Worm (Caenorhabditis elegans): ENCODE measurements around the gene F42A6.6.

The F42A6.6 gene

ce11 chrIV:3336585-3336984 lies at the start of gene F42A6.6:
Gene F42A6.6 (minus strand): TSS chrIV:3336873.
- TF ChIP-seq hlh-4 (tag; optimal IDR thresholded peaks at IDR 0.05) (no peak), nhr-19 (GFP tag; conservative IDR thresholded peaks at IDR 0.05) (0 out of 2 replicates have a peak, but pooled peaks have one; percentile 13), ets-5 (GFP tag; IDR thresholded peaks at IDR 0.05) (no peak), fos-1 (tag; optimal IDR thresholded peaks at IDR 0.05) (no peak), ztf-4 (tag; optimal IDR thresholded peaks at IDR 0.05) (peak; percentile 8), sup-37 (GFP tag; optimal IDR thresholded peaks at IDR 0.05) (no peak), nhr-84 (tag; optimal IDR thresholded peaks at IDR 0.05) (no peak), skn-1 (tag; optimal IDR thresholded peaks at IDR 0.05) (no peak), zag-1 (tag; optimal IDR thresholded peaks at IDR 0.05) (no peak), efl-1 (optimal IDR thresholded peaks at IDR 0.05) (peak; percentile 8 to 35), efl-1 (GFP tag; optimal IDR thresholded peaks at IDR 0.05 in 1 of 2) (peak in 1 of 2 experiments; percentile 71), swsn-7 (tag; optimal IDR thresholded peaks at IDR 0.05) (peak; percentile 6), nhr-47 (tag; optimal IDR thresholded peaks at IDR 0.05) (peak; percentile 22), lin-35 (GFP tag; optimal IDR thresholded peaks at IDR 0.05) (peak in 1 of 2 experiments; percentile 29), ama-1 (optimal IDR thresholded peaks at IDR 0.05) (peak; percentile 88), hpl-2 (GFP tag; optimal IDR thresholded peaks at IDR 0.05) (no peak), nhr-28 (tag; optimal IDR thresholded peaks at IDR 0.05) (no peak), nhr-90 (tag; optimal IDR thresholded peaks at IDR 0.05; ENCODE audit: poor library complexity) (no peak), nhr-85 (tag) (peak; percentile 64), unc-130 (tag; optimal IDR thresholded peaks at IDR 0.05) (no peak), aly-2 (tag; optimal IDR thresholded peaks at IDR 0.05) (peak; percentile 47), snu-23 (GFP tag; optimal IDR thresholded peaks at IDR 0.05) (peak; percentile 18), fkh-10 (GFP tag; optimal IDR thresholded peaks at IDR 0.05) (no peak), egl-27 (tag; optimal IDR thresholded peaks at IDR 0.05) (no peak), ceh-8 (GFP tag; optimal IDR thresholded peaks at IDR 0.05) (no peak), dsc-1 (tag; optimal IDR thresholded peaks at IDR 0.05) (no peak), elt-2 (tag; optimal IDR thresholded peaks at IDR 0.05) (peak; percentile 6), tbx-2 (tag; optimal IDR thresholded peaks at IDR 0.05) (peak; percentile 5), F16B12.6 (tag; optimal IDR thresholded peaks at IDR 0.05) (no peak), lsy-2 (tag; optimal IDR thresholded peaks at IDR 0.05) (peak in 1 of 2 experiments; percentile 13), ceh-88 (GFP tag; IDR thresholded peaks at IDR 0.05) (no peak), nhr-71 (tag; optimal IDR thresholded peaks at IDR 0.05) (peak; percentile 40)

- TF ChIP-seq nhr-19 (GFP tag; conservative IDR thresholded peaks at IDR 0.05) (peak; percentile 65), fkh-4 (tag; optimal IDR thresholded peaks at IDR 0.05; ENCODE audit: borderline replicate concordance) (no peak), lsy-2 (tag; optimal IDR thresholded peaks at IDR 0.05) (peak; percentile 80 to 83), nhr-76 (tag; optimal IDR thresholded peaks at IDR 0.05) (no peak), ceh-63 (GFP tag; optimal IDR thresholded peaks at IDR 0.05) (no peak), sptf-1 (tag; optimal IDR thresholded peaks at IDR 0.05) (no peak), dsc-1 (tag; optimal IDR thresholded peaks at IDR 0.05) (peak; percentile 14), nhr-77 (tag; optimal IDR thresholded peaks at IDR 0.05) (peak; percentile 45), aha-1 (tag; optimal IDR thresholded peaks at IDR 0.05) (no peak), snpc-4 (tag; optimal IDR thresholded peaks at IDR 0.05) (peak; percentile 26), C04F5.9 (tag; optimal IDR thresholded peaks at IDR 0.05) (no peak), C34B4.2 (tag; optimal IDR thresholded peaks at IDR 0.05) (no peak), blmp-1 (tag; optimal IDR thresholded peaks at IDR 0.05) (peak; percentile 27), pqm-1 (tag; optimal IDR thresholded peaks at IDR 0.05) (no peak), nhr-90 (tag; optimal IDR thresholded peaks at IDR 0.05; ENCODE audit: poor library complexity) (peak; percentile 41), mdl-1 (tag; optimal IDR thresholded peaks at IDR 0.05) (peak in 1 of 2 experiments; percentile 45), nhr-84 (tag; optimal IDR thresholded peaks at IDR 0.05) (no peak), xbp-1 (tag; optimal IDR thresholded peaks at IDR 0.05) (peak; percentile 65), ztf-4 (tag; optimal IDR thresholded peaks at IDR 0.05) (no peak), mef-2 (tag; optimal IDR thresholded peaks at IDR 0.05) (no peak), zag-1 (tag; optimal IDR thresholded peaks at IDR 0.05) (no peak), hpl-2 (GFP tag; optimal IDR thresholded peaks at IDR 0.05) (no peak), skn-1 (tag; optimal IDR thresholded peaks at IDR 0.05) (peak; percentile 57), unc-98 (GFP tag; IDR thresholded peaks at IDR 0.05) (0 out of 2 replicates have a peak, but pooled peaks have one; percentile 34), mab-9 (GFP tag; IDR thresholded peaks at IDR 0.05) (no peak), swsn-7 (tag; optimal IDR thresholded peaks at IDR 0.05) (peak; percentile 65), ama-1 (optimal IDR thresholded peaks at IDR 0.05) (no peak), efl-1 (optimal IDR thresholded peaks at IDR 0.05) (peak; percentile 61 to 94), efl-1 (GFP tag; optimal IDR thresholded peaks at IDR 0.05 in 1 of 2) (peak; percentile 94 to 99), nhr-71 (tag; optimal IDR thresholded peaks at IDR 0.05) (peak; percentile 80), unc-130 (tag; optimal IDR thresholded peaks at IDR 0.05) (peak; percentile 77), nhr-237 (tag; optimal IDR thresholded peaks at IDR 0.05) (no peak), snu-23 (GFP tag; optimal IDR thresholded peaks at IDR 0.05) (peak; percentile 84), lin-35 (GFP tag; optimal IDR thresholded peaks at IDR 0.05) (peak; percentile 94 to 96)
Observed at ce11 chrIV:3385337-3386215, 48.9 kb upstream of the F42A6.6 start, which contains the start of gene mai-2. Gene mai-2 (plus strand): TSS chrIV:3385910.

Measured in whole organism, L1 larva.